Fruit fly (Drosophila melanogaster) whole organism, embryonic: ENCODE measurements around the gene CG13124.

Experiments
- Atf3 ChIP-seq: fragments of 200-800 bp; sonication (Bioruptor generic); optimal IDR thresholded peaks from 3 replicates; lab custom pipeline; 2016; ENCODE audit warnings: missing biosample characterization, missing genetic modification characterization
- Atf6 ChIP-seq: fragments of 200-800 bp; sonication (Bioruptor generic); IDR thresholded peaks from 2 replicates; pipeline ENCODE4 v1.3.6; 2022; ENCODE audit warnings: missing biosample characterization, missing genetic modification characterization
- CG10147 ChIP-seq: fragments of 200-800 bp; sonication (Bioruptor generic); optimal IDR thresholded peaks from 2 replicates; lab custom pipeline; 2019; ENCODE audit warnings: missing biosample characterization, mild to moderate bottlenecking, missing genetic modification characterization, moderate library complexity
- CG10462 ChIP-seq: fragments of 200-800 bp; sonication (Bioruptor generic); optimal IDR thresholded peaks from 2 replicates; lab custom pipeline; 2016; ENCODE audit warnings: missing biosample characterization, missing genetic modification characterization
- CG11093 ChIP-seq: fragments of 200-800 bp; sonication (Bioruptor generic); IDR thresholded peaks from 3 replicates; pipeline ENCODE4 v1.3.6; 2022; ENCODE audit warnings: missing biosample characterization, missing genetic modification characterization
- CG11504 ChIP-seq: fragments of 200-800 bp; sonication (Bioruptor generic); optimal IDR thresholded peaks from 3 replicates; lab custom pipeline; 2019; ENCODE audit warnings: missing biosample characterization, mild to moderate bottlenecking, missing genetic modification characterization, moderate library complexity
- CG11696 ChIP-seq: fragments of 200-800 bp; sonication (Bioruptor generic); IDR thresholded peaks from 2 replicates; pipeline ENCODE4 v1.3.6; 2022; ENCODE audit warnings: missing biosample characterization, missing genetic modification characterization
- CG12391 ChIP-seq: fragments of 200-800 bp; sonication (Bioruptor generic); optimal IDR thresholded peaks from 3 replicates; lab custom pipeline; 2018; ENCODE audit warnings: missing biosample characterization, mild to moderate bottlenecking, missing genetic modification characterization, moderate library complexity
- CG12744 ChIP-seq: fragments of 200-800 bp; sonication (Bioruptor generic); optimal IDR thresholded peaks from 2 replicates; lab custom pipeline; 2016; ENCODE audit warnings: missing biosample characterization, missing genetic modification characterization
- CG12942 ChIP-seq: fragments of 200-800 bp; sonication (Bioruptor generic); optimal IDR thresholded peaks from 3 replicates; lab custom pipeline; 2016; ENCODE audit warnings: missing biosample characterization, missing genetic modification characterization
- CG13624 ChIP-seq: fragments of 200-800 bp; sonication (Bioruptor generic); optimal IDR thresholded peaks from 2 replicates; lab custom pipeline; 2016; ENCODE audit warnings: missing biosample characterization, missing genetic modification characterization
- CG15479 ChIP-seq: fragments of 200-800 bp; sonication (Bioruptor generic); optimal IDR thresholded peaks from 3 replicates; lab custom pipeline; 2019; ENCODE audit warnings: missing biosample characterization, mild to moderate bottlenecking, missing genetic modification characterization, moderate library complexity
- CG16815 ChIP-seq: fragments of 200-800 bp; sonication (Bioruptor generic); optimal IDR thresholded peaks from 3 replicates; lab custom pipeline; 2017; ENCODE audit warnings: missing biosample characterization, mild to moderate bottlenecking, missing genetic modification characterization
- CG17568 ChIP-seq: fragments of 200-800 bp; sonication (Bioruptor generic); optimal IDR thresholded peaks from 2 replicates; lab custom pipeline; 2018; ENCODE audit warnings: missing biosample characterization, mild to moderate bottlenecking, missing genetic modification characterization, moderate library complexity
- CG18262 ChIP-seq: fragments of 200-800 bp; optimal IDR thresholded peaks from 3 replicates; lab custom pipeline; 2019; ENCODE audit warnings: missing biosample characterization, mild to moderate bottlenecking, missing genetic modification characterization, moderate library complexity
- CG18619 ChIP-seq: fragments of 200-800 bp; sonication (Bioruptor generic); optimal IDR thresholded peaks from 3 replicates; lab custom pipeline; 2017; ENCODE audit warnings: missing biosample characterization, mild to moderate bottlenecking, missing genetic modification characterization
- CG18764 ChIP-seq: fragments of 200-800 bp; sonication (Bioruptor generic); optimal IDR thresholded peaks from 3 replicates; lab custom pipeline; 2016; ENCODE audit warnings: missing biosample characterization, missing genetic modification characterization
- CG30020 ChIP-seq: fragments of 200-800 bp; optimal IDR thresholded peaks from 2 replicates; lab custom pipeline; 2019; ENCODE audit warnings: missing biosample characterization, mild to moderate bottlenecking, missing genetic modification characterization, moderate library complexity
- CG32772 ChIP-seq: fragments of 200-800 bp; sonication (Bioruptor generic); IDR thresholded peaks from 2 replicates; pipeline ENCODE4 v1.3.6; 2022; ENCODE audit warnings: missing biosample characterization, missing genetic modification characterization
- CG6272 ChIP-seq: fragments of 200-800 bp; sonication (Bioruptor generic); IDR thresholded peaks from 2 replicates; pipeline ENCODE4 v1.3.6; 2022; ENCODE audit warnings: missing biosample characterization, missing genetic modification characterization
- CG8290 ChIP-seq, 3 experiments: fragments of 200-800 bp; sonication (Bioruptor generic); optimal IDR thresholded peaks; 2 replicates each; lab custom pipeline; 2016 to 2019; ENCODE audit warnings: missing biosample characterization in 3 of 3, missing genetic modification characterization in 3 of 3, mild to moderate bottlenecking in 2 of 3, moderate library complexity in 1 of 3
- D19A ChIP-seq: fragments of 200-800 bp; optimal IDR thresholded peaks from 3 replicates; lab custom pipeline; 2019; ENCODE audit warnings: missing biosample characterization, mild to moderate bottlenecking, missing genetic modification characterization, moderate library complexity
- D19B ChIP-seq: fragments of 200-800 bp; sonication (Bioruptor generic); optimal IDR thresholded peaks from 2 replicates; lab custom pipeline; 2017; ENCODE audit warnings: missing biosample characterization, mild to moderate bottlenecking, missing genetic modification characterization
- Dbx ChIP-seq: fragments of 200-800 bp; sonication (Bioruptor generic); IDR thresholded peaks from 3 replicates; pipeline ENCODE4 v1.3.6; 2022; ENCODE audit warnings: missing biosample characterization, missing genetic modification characterization
- Dfd ChIP-seq, 2 experiments: fragments of >200 bp; optimal IDR thresholded peaks; 2 replicates each; lab custom pipeline; 2017; ENCODE audit warnings: missing biosample characterization in 2 of 2, missing genetic modification characterization in 2 of 2
- Dref ChIP-seq: fragments of 200-800 bp; sonication (Bioruptor generic); IDR thresholded peaks from 2 replicates; pipeline ENCODE4 v1.3.6; 2022; ENCODE audit warnings: missing biosample characterization, missing genetic modification characterization
- MTF-1 ChIP-seq: fragments of 200-800 bp; sonication (Bioruptor generic); optimal IDR thresholded peaks from 2 replicates; lab custom pipeline; 2018; ENCODE audit warnings: missing biosample characterization, mild to moderate bottlenecking, missing genetic modification characterization, borderline replicate concordance
- Nf-YC ChIP-seq: fragments of 200-800 bp; optimal IDR thresholded peaks from 3 replicates; lab custom pipeline; 2019; ENCODE audit warnings: missing biosample characterization, mild to moderate bottlenecking, missing genetic modification characterization, moderate library complexity
- Pdp1 ChIP-seq, 2 experiments: fragments of 200-800 bp; sonication (Bioruptor generic); optimal IDR thresholded peaks; 3 replicates each; lab custom pipeline; 2016; ENCODE audit warnings: missing biosample characterization in 2 of 2, missing genetic modification characterization in 2 of 2, mild to moderate bottlenecking in 1 of 2, moderate library complexity in 1 of 2
- Poxn ChIP-seq: fragments of 200-800 bp; sonication (Bioruptor generic); IDR thresholded peaks from 2 replicates; pipeline ENCODE4 v1.3.6; 2022; ENCODE audit warnings: missing biosample characterization, missing genetic modification characterization
- YL-1 ChIP-seq: fragments of 200-800 bp; sonication (Bioruptor generic); optimal IDR thresholded peaks from 3 replicates; lab custom pipeline; 2017; ENCODE audit warnings: missing biosample characterization, mild to moderate bottlenecking, missing genetic modification characterization
- cwo ChIP-seq: fragments of 200-800 bp; sonication (Bioruptor generic); optimal IDR thresholded peaks from 3 replicates; lab custom pipeline; 2017; ENCODE audit warnings: missing biosample characterization, missing genetic modification characterization, mild to moderate bottlenecking, moderate library complexity, missing genetic modification reagents
- da ChIP-seq: fragments of 200-800 bp; sonication (Bioruptor generic); optimal IDR thresholded peaks from 2 replicates; lab custom pipeline; 2016; ENCODE audit warnings: missing biosample characterization, missing genetic modification characterization
- dmrt99B ChIP-seq: fragments of 200-800 bp; sonication (Bioruptor generic); optimal IDR thresholded peaks from 2 replicates; lab custom pipeline; 2018; ENCODE audit warnings: missing biosample characterization, mild to moderate bottlenecking, missing genetic modification characterization, moderate library complexity
- dpn ChIP-seq, 2 experiments: fragments of 200-800 bp; sonication (Bioruptor generic); optimal IDR thresholded peaks; 3 replicates each; lab custom pipeline; 2016; ENCODE audit warnings: missing biosample characterization in 2 of 2, missing genetic modification characterization in 2 of 2
- emc ChIP-seq: fragments of 200-800 bp; sonication (Bioruptor generic); optimal IDR thresholded peaks from 2 replicates; lab custom pipeline; 2016; ENCODE audit warnings: missing biosample characterization, missing genetic modification characterization
- ftz-f1 ChIP-seq: fragments of 200-800 bp; sonication (Bioruptor generic); optimal IDR thresholded peaks from 2 replicates; lab custom pipeline; 2016; ENCODE audit warnings: missing biosample characterization, missing genetic modification characterization
- h ChIP-seq: fragments of >200 bp; optimal IDR thresholded peaks from 2 replicates; lab custom pipeline; 2017
- inv ChIP-seq: fragments of 200-800 bp; sonication (Bioruptor generic); IDR thresholded peaks from 2 replicates; pipeline ENCODE4 v1.3.6; 2022; ENCODE audit warnings: missing biosample characterization, missing genetic modification characterization; ENCODE audit not compliant: partially characterized antibody
- jigr1 ChIP-seq: fragments of 200-800 bp; sonication (Bioruptor generic); IDR thresholded peaks from 3 replicates; pipeline ENCODE4 v1.3.6; 2022; ENCODE audit warnings: missing biosample characterization, missing genetic modification characterization
- ken ChIP-seq: fragments of 200-800 bp; sonication (Bioruptor generic); IDR thresholded peaks from 3 replicates; pipeline ENCODE4 v1.3.6; 2022; ENCODE audit warnings: missing biosample characterization, missing genetic modification characterization
- lbe ChIP-seq: fragments of 200-800 bp; sonication (Bioruptor generic); optimal IDR thresholded peaks from 2 replicates; lab custom pipeline; 2016; ENCODE audit warnings: missing biosample characterization, mild to moderate bottlenecking, missing genetic modification characterization
- lilli ChIP-seq: fragments of 200-800 bp; sonication (Bioruptor generic); optimal IDR thresholded peaks from 3 replicates; lab custom pipeline; 2016; ENCODE audit warnings: missing biosample characterization, missing genetic modification characterization
- mam ChIP-seq: fragments of 200-800 bp; sonication (Bioruptor generic); optimal IDR thresholded peaks from 3 replicates; lab custom pipeline; 2016; ENCODE audit warnings: missing biosample characterization, missing genetic modification characterization
- peb ChIP-seq: fragments of 200-800 bp; sonication (Bioruptor generic); IDR thresholded peaks from 2 replicates; pipeline ENCODE4 v1.3.6; 2022; ENCODE audit warnings: missing biosample characterization, missing genetic modification characterization
- ranshi ChIP-seq: fragments of 200-800 bp; sonication (Bioruptor generic); IDR thresholded peaks from 2 replicates; pipeline ENCODE4 v1.3.6; 2022; ENCODE audit warnings: missing biosample characterization, missing genetic modification characterization
- sc ChIP-seq, 3 experiments: fragments of >200 bp in 2 of 3; fragments of 200-800 bp in 1 of 3; sonication (Bioruptor generic) in 1 of 3; optimal IDR thresholded peaks; 2 replicates in 2 of 3; 3 replicates in 1 of 3; lab custom pipeline; 2017; ENCODE audit warnings: mild to moderate bottlenecking in 1 of 3, missing biosample characterization in 1 of 3, missing genetic modification characterization in 1 of 3, missing genetic modification reagents in 1 of 3
- sna ChIP-seq: fragments of 200-800 bp; sonication (Bioruptor generic); IDR thresholded peaks from 2 replicates; pipeline ENCODE4 v1.3.6; 2022; ENCODE audit warnings: missing biosample characterization, missing genetic modification characterization; ENCODE audit not compliant: partially characterized antibody
- tll ChIP-seq, 2 experiments: fragments of 200-800 bp in 1 of 2; fragments of >200 bp in 1 of 2; sonication (Bioruptor generic) in 1 of 2; optimal IDR thresholded peaks; 2 replicates each; lab custom pipeline; 2017 to 2019; ENCODE audit warnings: missing biosample characterization in 2 of 2, missing genetic modification characterization in 2 of 2, mild to moderate bottlenecking in 1 of 2, moderate library complexity in 1 of 2

The CG13124 gene

DNA sequence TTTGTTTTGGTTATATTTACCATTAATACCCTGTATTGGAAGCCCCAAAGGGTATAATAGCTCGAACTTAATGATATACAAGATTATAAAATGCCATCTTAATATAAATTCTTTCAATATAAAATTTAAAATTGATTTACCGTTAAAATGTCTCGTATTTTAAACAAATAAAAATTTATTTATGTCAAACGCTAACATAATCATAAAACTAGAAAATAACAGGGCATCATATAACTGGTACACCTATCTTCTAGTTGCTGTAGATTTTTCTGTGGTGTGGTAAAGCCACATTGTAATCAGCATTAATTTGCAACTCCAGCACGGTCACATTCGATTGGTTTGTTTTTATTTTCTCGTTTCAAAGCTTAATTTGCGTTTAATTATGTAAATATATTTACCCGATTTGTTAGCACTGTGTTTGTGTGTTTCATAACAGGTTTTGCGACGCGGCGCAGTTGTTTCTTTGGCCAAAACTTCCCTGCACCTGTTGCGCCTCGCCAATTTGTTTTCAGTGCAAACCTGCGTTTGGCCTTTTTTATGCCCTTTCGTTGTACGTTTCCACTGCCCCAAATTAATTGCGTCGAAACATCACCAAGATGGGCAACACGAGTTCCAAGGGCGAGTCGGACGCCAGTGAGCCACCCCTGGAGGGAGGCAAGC, 48.7 kb upstream of the CG13124 start, which contains the start of the genes CG4658 and CG5846 (continued):
- TF ChIP-seq Dbx (GFP tag; lab: Robert Waterston, UW) (peak; percentile 94), CG11696 (GFP tag; lab: Robert Waterston, UW) (peak; percentile 86), D19B (GFP tag; lab: Kevin White, UChicago) (peak; percentile 100), ken (GFP tag; lab: Robert Waterston, UW) (peak; percentile 83), ranshi (peak; percentile 96), CG10462 (GFP tag; lab: Kevin White, UChicago) (peak; percentile 93), mam (peak; percentile 72), CG12391 (peak; percentile 98), CG11504 (tag; lab: Kevin White, UChicago) (peak; percentile 94), lbe (peak; percentile 74), Atf3 (GFP tag; lab: Kevin White, UChicago) (peak; percentile 68), sc (optimal IDR thresholded peaks at IDR 0.05; lab: Kevin White, UChicago) (no peak), sc (GFP tag; optimal IDR thresholded peaks at IDR 0.05; lab: Kevin White, UChicago) (peak; percentile 82), Atf6 (GFP tag; lab: Robert Waterston, UW) (peak; percentile 95), Nf-YC (tag; lab: Kevin White, UChicago) (peak; percentile 81), D19A (tag; lab: Kevin White, UChicago) (peak; percentile 92), CG32772 (GFP tag; lab: Robert Waterston, UW) (peak; percentile 97), jigr1 (GFP tag; lab: Robert Waterston, UW) (peak; percentile 87), Pdp1 (GFP tag; optimal IDR thresholded peaks at IDR 0.05; lab: Kevin White, UChicago) (peak; percentile 85 to 87), da (GFP tag; lab: Kevin White, UChicago) (peak; percentile 82), ftz-f1 (GFP tag; lab: Kevin White, UChicago) (no peak), CG18619 (GFP tag; lab: Kevin White, UChicago) (peak; percentile 87), CG18262 (tag; lab: Kevin White, UChicago) (peak; percentile 97), Dfd (GFP tag; optimal IDR thresholded peaks at IDR 0.05; lab: Kevin White, UChicago) (no peak), cwo (GFP tag; lab: Kevin White, UChicago) (peak; percentile 82), h (lab: Kevin White, UChicago) (no peak), CG6272 (GFP tag; lab: Robert Waterston, UW) (peak; percentile 93), Poxn (GFP tag; lab: Robert Waterston, UW) (peak; percentile 62), CG15479 (GFP tag; lab: Kevin White, UChicago) (no peak), Dref (GFP tag; lab: Robert Waterston, UW) (no peak), emc (GFP tag; lab: Kevin White, UChicago) (peak; percentile 30), tll (GFP tag; optimal IDR thresholded peaks at IDR 0.05; lab: Kevin White, UChicago) (peak in 1 of 2 experiments; percentile 54), CG8290 (GFP tag; optimal IDR thresholded peaks at IDR 0.05; lab: Kevin White, UChicago) (peak; percentile 89), CG8290 (tag; optimal IDR thresholded peaks at IDR 0.05; lab: Kevin White, UChicago) (no peak), CG10147 (GFP tag; lab: Kevin White, UChicago) (peak; percentile 89), dmrt99B (tag; lab: Kevin White, UChicago) (peak; percentile 94), dpn (GFP tag; optimal IDR thresholded peaks at IDR 0.05; lab: Kevin White, UChicago) (peak; percentile 81 to 95), YL-1 (peak; percentile 91), CG30020 (tag; lab: Kevin White, UChicago) (peak; percentile 78), sna (GFP tag; lab: Robert Waterston, UW) (no peak), CG18764 (peak; percentile 93), lilli (peak; percentile 94), inv (GFP tag; lab: Robert Waterston, UW) (no peak), MTF-1 (GFP tag; lab: Kevin White, UChicago) (peak; percentile 77), peb (GFP tag; lab: Robert Waterston, UW) (peak; percentile 95), CG17568 (GFP tag; lab: Kevin White, UChicago) (no peak), CG16815 (GFP tag; lab: Kevin White, UChicago) (peak; percentile 90), CG13624 (GFP tag; lab: Kevin White, UChicago) (peak; percentile 81), CG11093 (peak; percentile 91), CG12744 (GFP tag; lab: Kevin White, UChicago) (peak; percentile 75), CG12942 (peak; percentile 94)
